Fruit fly (Drosophila melanogaster) whole organism, adult: ENCODE data around the gene CG13048.

ENCODE experiments used
- CG33017 ChIP-seq: fragments of 200-800 bp; sonication (Bioruptor generic); optimal IDR thresholded peaks from 2 replicates; lab custom pipeline; 2018; ENCODE audit warnings: missing biosample characterization, mild to moderate bottlenecking, missing genetic modification characterization, moderate library complexity
- CG7045 ChIP-seq: fragments of 200-800 bp; sonication (Bioruptor generic); optimal IDR thresholded peaks from 2 replicates; lab custom pipeline; 2017; ENCODE audit warnings: missing biosample characterization, mild to moderate bottlenecking, missing genetic modification characterization
- kay ChIP-seq: fragments of 200-800 bp; sonication (Bioruptor generic); peaks from one replicate; lab custom pipeline; 2016; ENCODE audit warnings: missing biosample characterization, missing genetic modification characterization, borderline replicate concordance

DNA sequence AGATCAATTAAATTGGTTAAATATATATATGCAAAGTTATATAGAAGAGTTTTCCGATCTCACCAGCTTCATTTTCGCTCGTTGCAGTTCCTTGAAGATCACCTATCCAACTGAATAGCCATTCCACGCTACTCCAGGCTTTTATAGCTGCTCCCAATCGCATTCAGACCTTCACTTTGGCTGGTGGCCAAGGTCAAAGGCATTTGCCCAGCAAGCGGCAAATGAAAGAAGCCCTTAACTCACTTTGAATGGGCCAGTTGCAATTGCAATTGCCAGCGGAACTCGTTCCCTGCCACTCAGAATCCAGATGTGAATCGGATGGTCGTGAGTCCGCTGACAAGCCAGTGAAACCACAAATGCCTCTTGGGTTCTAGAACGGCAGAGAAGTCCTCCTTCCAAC, 22.2 kb downstream of the CG13048 start, which contains the start of gene CG34247:
- no peak for TF ChIP-seq CG33017
- TF ChIP-seq kay (GFP tag; lab: Kevin White, UChicago): no peak
- no peak for TF ChIP-seq CG7045 (GFP tag; lab: Kevin White, UChicago)
